Worm (Caenorhabditis elegans) whole organism, L3 larva: ENCODE data around the gene ztf-18.

Experiments
- aly-2 ChIP-seq: fragments of 150-350 bp; optimal IDR thresholded peaks from 2 replicates; lab custom pipeline; 2014; ENCODE audit warnings: missing biosample characterization, missing genetic modification characterization
- ama-1 ChIP-seq: fragments of 150-350 bp; optimal IDR thresholded peaks from 2 replicates; lab custom pipeline; 2018
- ceh-16 ChIP-seq: sonication (generic microtip); optimal IDR thresholded peaks from 2 replicates; lab custom pipeline; 2017; ENCODE audit warnings: missing biosample characterization, missing genetic modification characterization
- ceh-28 ChIP-seq: fragments of 150-350 bp; optimal IDR thresholded peaks from 2 replicates; lab custom pipeline; 2014; ENCODE audit warnings: missing biosample characterization, missing genetic modification reagents, missing genetic modification characterization
- ceh-82 ChIP-seq: fragments of 150-350 bp; optimal IDR thresholded peaks from 2 replicates; lab custom pipeline; 2014; ENCODE audit warnings: missing biosample characterization, missing genetic modification characterization
- ceh-9 ChIP-seq: sonication (generic microtip); optimal IDR thresholded peaks from 2 replicates; lab custom pipeline; 2018; ENCODE audit warnings: missing biosample characterization, missing genetic modification characterization
- daf-12 ChIP-seq: fragments of 150-350 bp; optimal IDR thresholded peaks from 2 replicates; lab custom pipeline; 2014; ENCODE audit warnings: missing biosample characterization, missing genetic modification reagents, missing genetic modification characterization
- egl-27 ChIP-seq: sonication (generic microtip); optimal IDR thresholded peaks from 4 replicates; lab custom pipeline; 2017; ENCODE audit warnings: missing biosample characterization, missing genetic modification reagents, missing genetic modification characterization
- egl-5 ChIP-seq: fragments of 150-350 bp; optimal IDR thresholded peaks from 2 replicates; lab custom pipeline; 2017; ENCODE audit warnings: missing biosample characterization, missing genetic modification reagents, missing genetic modification characterization, inconsistent platforms
- elt-1 ChIP-seq: fragments of 150-350 bp; optimal IDR thresholded peaks from 2 replicates; lab custom pipeline; 2014; ENCODE audit warnings: missing biosample characterization, missing genetic modification characterization
- elt-2 ChIP-seq: sonication (generic microtip); optimal IDR thresholded peaks from 2 replicates; lab custom pipeline; 2016; ENCODE audit warnings: missing genetic modification reagents, mild to moderate bottlenecking, missing genetic modification characterization, missing compliant biosample characterization
- elt-3 ChIP-seq, 3 experiments: fragments of 150-350 bp in 1 of 3; sonication (generic microtip) in 2 of 3; optimal IDR thresholded peaks; 2 replicates in 2 of 3; 4 replicates in 1 of 3; lab custom pipeline; 2014 to 2017; ENCODE audit warnings: missing biosample characterization in 3 of 3, missing genetic modification characterization in 3 of 3
- fkh-10 ChIP-seq: sonication (generic microtip); optimal IDR thresholded peaks from 2 replicates; lab custom pipeline; 2017; ENCODE audit warnings: missing biosample characterization, missing genetic modification reagents, missing genetic modification characterization
- fkh-2 ChIP-seq: fragments of 150-350 bp; optimal IDR thresholded peaks from 2 replicates; lab custom pipeline; 2014; ENCODE audit warnings: missing biosample characterization, missing genetic modification reagents, missing genetic modification characterization
- fos-1 ChIP-seq: fragments of 150-350 bp; optimal IDR thresholded peaks from 2 replicates; lab custom pipeline; 2014; ENCODE audit warnings: missing biosample characterization, missing genetic modification characterization
- hmg-11 ChIP-seq: sonication (generic microtip); optimal IDR thresholded peaks from 2 replicates; lab custom pipeline; 2016; ENCODE audit warnings: missing genetic modification characterization, missing compliant biosample characterization
- jun-1 ChIP-seq: fragments of 150-350 bp; optimal IDR thresholded peaks from 2 replicates; lab custom pipeline; 2014; ENCODE audit warnings: missing biosample characterization, missing genetic modification reagents, missing genetic modification characterization
- lin-15B ChIP-seq: fragments of 150-350 bp; optimal IDR thresholded peaks from 2 replicates; lab custom pipeline; 2014; ENCODE audit warnings: missing biosample characterization, missing genetic modification characterization
- lin-39 ChIP-seq: fragments of 150-350 bp; optimal IDR thresholded peaks from 2 replicates; lab custom pipeline; 2018; ENCODE audit warnings: missing biosample characterization, missing genetic modification reagents, missing genetic modification characterization
- lsy-12 ChIP-seq: sonication (generic microtip); optimal IDR thresholded peaks from 2 replicates; lab custom pipeline; 2016; ENCODE audit warnings: mild to moderate bottlenecking, missing genetic modification characterization, missing compliant biosample characterization
- mml-1 ChIP-seq: fragments of 150-350 bp; sonication (generic microtip); optimal IDR thresholded peaks from 3 replicates; lab custom pipeline; 2014; ENCODE audit warnings: missing biosample characterization, missing genetic modification characterization
- nfya-1 ChIP-seq: sonication (generic microtip); optimal IDR thresholded peaks from 2 replicates; lab custom pipeline; 2017; ENCODE audit warnings: missing genetic modification characterization, mild to moderate bottlenecking, missing compliant biosample characterization, antibody characterized with exemption, moderate library complexity; ENCODE audit not compliant: insufficient read depth
- nhr-12 ChIP-seq: fragments of 150-350 bp; optimal IDR thresholded peaks from 2 replicates; lab custom pipeline; 2014; ENCODE audit warnings: missing biosample characterization, missing genetic modification characterization
- nhr-237 ChIP-seq: fragments of 150-350 bp; optimal IDR thresholded peaks from 2 replicates; lab custom pipeline; 2014; ENCODE audit warnings: missing biosample characterization, missing genetic modification characterization
- nhr-43 ChIP-seq: sonication (generic microtip); optimal IDR thresholded peaks from 2 replicates; lab custom pipeline; 2016; ENCODE audit warnings: mild to moderate bottlenecking, missing genetic modification characterization, missing compliant biosample characterization; ENCODE audit not compliant: poor library complexity, severe bottlenecking
- nhr-67 ChIP-seq: fragments of 150-350 bp; optimal IDR thresholded peaks from 2 replicates; lab custom pipeline; 2014; ENCODE audit warnings: missing biosample characterization, missing genetic modification characterization
- nhr-76 ChIP-seq: fragments of 150-350 bp; sonication (generic microtip); optimal IDR thresholded peaks from 5 replicates; lab custom pipeline; 2014; ENCODE audit warnings: missing biosample characterization, missing genetic modification characterization
- nhr-77 ChIP-seq: fragments of 150-350 bp; optimal IDR thresholded peaks from 2 replicates; lab custom pipeline; 2014; ENCODE audit warnings: missing biosample characterization, missing genetic modification characterization
- pha-4 ChIP-seq: fragments of 150-350 bp; optimal IDR thresholded peaks from 2 replicates; lab custom pipeline; 2014; ENCODE audit warnings: missing biosample characterization, missing genetic modification reagents, missing genetic modification characterization
- pqm-1 ChIP-seq: fragments of 150-350 bp; optimal IDR thresholded peaks from 2 replicates; lab custom pipeline; 2017; ENCODE audit warnings: missing biosample characterization, missing genetic modification characterization, inconsistent platforms
- snpc-4 ChIP-seq: fragments of 150-350 bp; optimal IDR thresholded peaks from 2 replicates; lab custom pipeline; 2014; ENCODE audit warnings: missing biosample characterization, missing genetic modification characterization
- unc-39 ChIP-seq: sonication (generic microtip); optimal IDR thresholded peaks from 4 replicates; lab custom pipeline; 2017; ENCODE audit warnings: missing biosample characterization, missing genetic modification characterization
- zag-1 ChIP-seq: fragments of 150-350 bp; optimal IDR thresholded peaks from 2 replicates; lab custom pipeline; 2014; ENCODE audit warnings: missing biosample characterization, missing genetic modification characterization
- ztf-11 ChIP-seq: fragments of 150-350 bp; optimal IDR thresholded peaks from 2 replicates; lab custom pipeline; 2014; ENCODE audit warnings: missing biosample characterization, missing genetic modification characterization
- ztf-4 ChIP-seq: fragments of 150-350 bp; optimal IDR thresholded peaks from 2 replicates; lab custom pipeline; 2014; ENCODE audit warnings: missing biosample characterization, missing genetic modification characterization

Gene ztf-18

ce11 chrIII:872373-872772, 23.1 kb downstream of the ztf-18 start, which contains the start of the genes T24C4.3 and clc-20:
T24C4.3 (minus strand) TSS chrIII:872473.
clc-20 (plus strand) TSS chrIII:872583.
- no peak for TF ChIP-seq daf-12 (tag; lab: Kevin White, UChicago)
- no peak for TF ChIP-seq fos-1 (tag; lab: Kevin White, UChicago)
- TF ChIP-seq ceh-82: no peak
- no peak for TF ChIP-seq lsy-12 (tag; lab: Kevin White, UChicago)
- no peak for TF ChIP-seq nhr-76 (tag; lab: Kevin White, UChicago)
- TF ChIP-seq nfya-1 (tag; lab: Kevin White, UChicago): no peak
- no peak for TF ChIP-seq unc-39 (tag; lab: Kevin White, UChicago)
- no peak for TF ChIP-seq pqm-1 (tag; lab: Kevin White, UChicago)
- TF ChIP-seq jun-1 (tag; lab: Kevin White, UChicago): no peak
- no peak for TF ChIP-seq ztf-11
- no peak for TF ChIP-seq nhr-67
- no peak for TF ChIP-seq elt-1 (tag; lab: Kevin White, UChicago)
- no peak for TF ChIP-seq nhr-237 (tag; lab: Kevin White, UChicago)
- no peak for TF ChIP-seq lin-15B (tag; lab: Kevin White, UChicago)
- no peak for TF ChIP-seq aly-2 (tag; lab: Kevin White, UChicago)
- TF ChIP-seq nhr-43 (tag; lab: Kevin White, UChicago): no peak
- TF ChIP-seq, all 47 proteins: peak for 0

DNA sequence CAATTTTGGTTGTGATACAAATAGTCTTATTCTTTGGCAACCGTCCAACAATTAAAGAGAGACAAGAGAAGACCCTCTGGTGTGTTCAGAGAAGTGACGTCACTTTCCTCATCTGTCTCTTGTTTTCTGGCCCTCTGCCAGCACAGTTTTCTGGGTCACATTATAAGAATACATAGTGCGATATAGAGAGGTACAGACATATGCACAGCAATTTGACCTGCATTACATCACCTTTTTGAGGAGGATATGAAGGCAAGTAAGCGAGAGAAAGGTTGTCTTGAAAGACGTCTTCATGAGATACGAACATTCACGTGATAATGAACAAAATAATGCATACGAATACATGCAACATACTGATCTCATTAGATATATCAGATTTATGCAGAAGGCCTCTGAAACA, 25.0 kb downstream of the ztf-18 start:
- no peak for TF ChIP-seq snpc-4 (tag; lab: Kevin White, UChicago)
- TF ChIP-seq nhr-67: no peak

ce11 chrIII:869869-870268, 25.6 kb downstream of the ztf-18 start, which contains the start of gene T24C4.2:
T24C4.2 (minus strand) TSS chrIII:869969.
- no peak for TF ChIP-seq elt-1 (tag; lab: Kevin White, UChicago)
- TF ChIP-seq fkh-2 (tag; lab: Kevin White, UChicago): no peak
- no peak for TF ChIP-seq fos-1 (tag; lab: Kevin White, UChicago)
- TF ChIP-seq mml-1: no peak
- no peak for TF ChIP-seq lin-39
- TF ChIP-seq nhr-77 (tag; lab: Kevin White, UChicago): no peak
- TF ChIP-seq ceh-28 (tag; lab: Kevin White, UChicago): no peak
- no peak for TF ChIP-seq egl-27 (tag; lab: Kevin White, UChicago)
- TF ChIP-seq pha-4 (tag; lab: Kevin White, UChicago): no peak
- no peak for TF ChIP-seq jun-1 (tag; lab: Kevin White, UChicago)
- no peak for TF ChIP-seq ceh-82
- TF ChIP-seq unc-39 (tag; lab: Kevin White, UChicago): no peak
- no peak for TF ChIP-seq egl-5 (tag; lab: Kevin White, UChicago)

DNA sequence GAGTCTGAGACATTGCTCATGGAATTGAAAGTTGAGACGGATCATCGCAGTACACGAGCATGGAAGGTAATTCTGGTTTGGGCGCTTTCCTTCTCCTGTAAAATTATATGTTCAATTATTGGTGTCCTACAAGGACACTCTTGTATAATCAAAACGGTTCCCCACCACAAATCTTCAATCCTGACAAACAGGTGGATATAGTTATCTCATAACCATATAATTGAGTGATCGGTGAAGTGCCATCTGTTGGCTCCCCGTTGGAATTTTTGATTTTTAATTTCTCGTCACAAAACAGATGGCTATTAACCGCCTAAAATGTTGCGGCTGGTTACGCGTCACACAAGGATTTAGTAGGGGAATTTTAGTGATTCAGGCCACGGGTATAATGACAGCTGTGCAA, 26.6 kb downstream of the ztf-18 start:
- TF ChIP-seq unc-39 (tag; lab: Kevin White, UChicago): no peak
- no peak for TF ChIP-seq elt-2
- no peak for TF ChIP-seq elt-3 (tag; optimal IDR thresholded peaks at IDR 0.05; lab: Kevin White, UChicago)
- TF ChIP-seq ztf-4 (tag; lab: Kevin White, UChicago): no peak
- no peak for TF ChIP-seq ceh-16 (tag; lab: Kevin White, UChicago)
- TF ChIP-seq hmg-11 (tag; lab: Kevin White, UChicago): no peak
- no peak for TF ChIP-seq zag-1 (tag; lab: Kevin White, UChicago)
- TF ChIP-seq ceh-9 (tag; lab: Kevin White, UChicago): no peak
- no peak for TF ChIP-seq lsy-12 (tag; lab: Kevin White, UChicago)
- no peak for TF ChIP-seq pha-4 (tag; lab: Kevin White, UChicago)
- no peak for TF ChIP-seq snpc-4 (tag; lab: Kevin White, UChicago)
- no peak for TF ChIP-seq nhr-12
- TF ChIP-seq daf-12 (tag; lab: Kevin White, UChicago): no peak
- TF ChIP-seq ama-1 (lab: Kevin White, UChicago): no peak
- TF ChIP-seq fkh-10 (GFP tag; lab: Kevin White, UChicago): no peak
- no peak for TF ChIP-seq ceh-28 (tag; lab: Kevin White, UChicago)
- TF ChIP-seq nhr-43 (tag; lab: Kevin White, UChicago): no peak
- TF ChIP-seq nfya-1 (tag; lab: Kevin White, UChicago): no peak
- TF ChIP-seq nhr-237 (tag; lab: Kevin White, UChicago): no peak
- TF ChIP-seq nhr-77 (tag; lab: Kevin White, UChicago): no peak
